Fruit fly (Drosophila melanogaster): ENCODE measurements around the gene Cyp313a3.

- TF ChIP-seq EcR (GFP tag; optimal IDR thresholded peaks at IDR 0.05) = no peak
- no peak for TF ChIP-seq gl (tag; optimal IDR thresholded peaks at IDR 0.05)
- no peak for TF ChIP-seq CG12605 (GFP tag; IDR thresholded peaks at IDR 0.05)
- TF ChIP-seq CG17806 (tag; optimal IDR thresholded peaks at IDR 0.05) = no peak
- TF ChIP-seq D1 (tag; optimal IDR thresholded peaks at IDR 0.05) = no peak
- no peak for TF ChIP-seq Pif1B (GFP tag; optimal IDR thresholded peaks at IDR 0.05)
- TF ChIP-seq fd96Ca (GFP tag; IDR thresholded peaks at IDR 0.05) = no peak
- TF ChIP-seq rn (GFP tag; IDR thresholded peaks at IDR 0.05) = no peak
- no peak for TF ChIP-seq CG10348 (GFP tag; IDR thresholded peaks at IDR 0.05)
- no peak for TF ChIP-seq CG8301 (tag; optimal IDR thresholded peaks at IDR 0.05)
- TF ChIP-seq CG34367 (tag; optimal IDR thresholded peaks at IDR 0.05) = no peak
Measured at dm6 chr3R:12285589-12285988, 46.5 kb upstream of the Cyp313a3 start.
